Fruit fly (Drosophila melanogaster) whole organism, embryonic: ENCODE data around the gene ABCB7.

Experiments
- Ada2b ChIP-seq: fragments of 200-800 bp; sonication (Bioruptor generic); IDR thresholded peaks from 2 replicates; pipeline ENCODE4 v1.3.6; 2022; ENCODE audit warnings: missing biosample characterization, missing genetic modification characterization
- BEAF-32 ChIP-seq: fragments of 200-800 bp; sonication (Bioruptor generic); optimal IDR thresholded peaks from 3 replicates; lab custom pipeline; 2017; ENCODE audit warnings: missing biosample characterization, missing genetic modification characterization, mild to moderate bottlenecking, moderate library complexity, missing genetic modification reagents
- CG10274 ChIP-seq: fragments of 200-800 bp; sonication (Bioruptor generic); optimal IDR thresholded peaks from 3 replicates; lab custom pipeline; 2017; ENCODE audit warnings: missing biosample characterization, mild to moderate bottlenecking, missing genetic modification characterization
- CG12659 ChIP-seq: fragments of 200-800 bp; sonication (Bioruptor generic); optimal IDR thresholded peaks from 3 replicates; lab custom pipeline; 2017; ENCODE audit warnings: mild to moderate bottlenecking, missing biosample characterization, missing genetic modification reagents, missing genetic modification characterization
- CG13287 ChIP-seq: fragments of 200-800 bp; sonication (Bioruptor generic); IDR thresholded peaks from 2 replicates; pipeline ENCODE4 v1.3.6; 2022; ENCODE audit warnings: missing biosample characterization, missing genetic modification characterization; ENCODE audit not compliant: partially characterized antibody
- CG13296 ChIP-seq: fragments of 200-800 bp; sonication (Bioruptor generic); optimal IDR thresholded peaks from 3 replicates; lab custom pipeline; 2018; ENCODE audit warnings: missing biosample characterization, mild to moderate bottlenecking, missing genetic modification characterization
- CG13894 ChIP-seq: fragments of 200-800 bp; sonication (Bioruptor generic); optimal IDR thresholded peaks from 3 replicates; lab custom pipeline; 2018; ENCODE audit warnings: missing biosample characterization, mild to moderate bottlenecking, missing genetic modification characterization, moderate library complexity
- CG14860 ChIP-seq: fragments of 200-800 bp; sonication (Bioruptor generic); IDR thresholded peaks from 3 replicates; pipeline ENCODE4 v1.3.6; 2022; ENCODE audit warnings: missing biosample characterization, missing genetic modification characterization; ENCODE audit not compliant: partially characterized antibody
- CG14965 ChIP-seq: fragments of 200-800 bp; sonication (Bioruptor generic); optimal IDR thresholded peaks from 2 replicates; lab custom pipeline; 2016; ENCODE audit warnings: missing biosample characterization, missing genetic modification characterization, borderline replicate concordance
- CG15514 ChIP-seq: fragments of 200-800 bp; sonication (Bioruptor generic); optimal IDR thresholded peaks from 3 replicates; lab custom pipeline; 2017; ENCODE audit warnings: missing biosample characterization, missing genetic modification characterization, mild to moderate bottlenecking, moderate library complexity, missing genetic modification reagents
- CG17361 ChIP-seq: fragments of 200-800 bp; sonication (Bioruptor generic); IDR thresholded peaks from 3 replicates; pipeline ENCODE4 v1.3.6; 2022; ENCODE audit warnings: missing biosample characterization, missing genetic modification characterization
- CG17385 ChIP-seq: fragments of 200-800 bp; sonication (Bioruptor generic); optimal IDR thresholded peaks from 3 replicates; lab custom pipeline; 2018; ENCODE audit warnings: missing biosample characterization, mild to moderate bottlenecking, missing genetic modification characterization
- CG1792 ChIP-seq: fragments of 200-800 bp; sonication (Bioruptor generic); optimal IDR thresholded peaks from 2 replicates; lab custom pipeline; 2016; ENCODE audit warnings: missing biosample characterization, missing genetic modification characterization
- CG31388 ChIP-seq: fragments of 200-800 bp; sonication (Bioruptor generic); optimal IDR thresholded peaks from 2 replicates; lab custom pipeline; 2016; ENCODE audit warnings: missing biosample characterization, missing genetic modification characterization
- CG31441 ChIP-seq: fragments of 200-800 bp; sonication (Bioruptor generic); IDR thresholded peaks from 2 replicates; pipeline ENCODE4 v1.3.6; 2022; ENCODE audit warnings: missing biosample characterization, missing genetic modification characterization
- CG34224 ChIP-seq: fragments of 200-800 bp; sonication (Bioruptor generic); IDR thresholded peaks from 3 replicates; pipeline ENCODE4 v1.3.6; 2022; ENCODE audit warnings: missing biosample characterization, missing genetic modification characterization; ENCODE audit not compliant: partially characterized antibody
- CG4328 ChIP-seq: fragments of 200-800 bp; sonication (Bioruptor generic); optimal IDR thresholded peaks from 3 replicates; lab custom pipeline; 2017; ENCODE audit warnings: missing biosample characterization, missing genetic modification reagents, missing genetic modification characterization
- CG9215 ChIP-seq: fragments of 200-800 bp; sonication (Bioruptor generic); IDR thresholded peaks from 2 replicates; pipeline ENCODE4 v1.3.6; 2022; ENCODE audit warnings: missing biosample characterization, missing genetic modification characterization
- CG9609 ChIP-seq: fragments of 200-800 bp; sonication (Bioruptor generic); optimal IDR thresholded peaks from 3 replicates; lab custom pipeline; 2016; ENCODE audit warnings: missing biosample characterization, missing genetic modification characterization
- HLH3B ChIP-seq: fragments of 200-800 bp; sonication (Bioruptor generic); IDR thresholded peaks from 2 replicates; pipeline ENCODE4 v1.3.6; 2022; ENCODE audit warnings: missing biosample characterization, missing genetic modification characterization
- Lim3 ChIP-seq: fragments of 200-800 bp; sonication (Bioruptor generic); IDR thresholded peaks from 2 replicates; pipeline ENCODE4 v1.3.6; 2022; ENCODE audit warnings: missing biosample characterization, missing genetic modification characterization
- Myb ChIP-seq: fragments of 200-800 bp; sonication (Bioruptor generic); optimal IDR thresholded peaks from 2 replicates; lab custom pipeline; 2016; ENCODE audit warnings: missing biosample characterization, missing genetic modification characterization
- NC2β ChIP-seq: fragments of 200-800 bp; sonication (Bioruptor generic); optimal IDR thresholded peaks from 2 replicates; lab custom pipeline; 2016; ENCODE audit warnings: missing biosample characterization, missing genetic modification characterization
- Nf-YB ChIP-seq: fragments of 200-800 bp; sonication (Bioruptor generic); optimal IDR thresholded peaks from 3 replicates; lab custom pipeline; 2019; ENCODE audit warnings: missing biosample characterization, mild to moderate bottlenecking, missing genetic modification characterization, moderate library complexity
- Stat92E ChIP-seq, 3 experiments: fragments of >200 bp in 2 of 3; fragments of 200-800 bp in 1 of 3; sonication (Bioruptor generic) in 1 of 3; optimal IDR thresholded peaks; 2 replicates each; lab custom pipeline; 2017 to 2019; ENCODE audit warnings: missing biosample characterization in 3 of 3, missing genetic modification characterization in 3 of 3, mild to moderate bottlenecking in 1 of 3, moderate library complexity in 1 of 3
- ac ChIP-seq: fragments of 200-800 bp; sonication (Bioruptor generic); optimal IDR thresholded peaks from 3 replicates; lab custom pipeline; 2017; ENCODE audit warnings: missing biosample characterization, mild to moderate bottlenecking, missing genetic modification characterization
- amos ChIP-seq: fragments of 200-800 bp; sonication (Bioruptor generic); IDR thresholded peaks from 2 replicates; pipeline ENCODE4 v1.3.6; 2022; ENCODE audit warnings: missing biosample characterization, missing genetic modification characterization; ENCODE audit not compliant: partially characterized antibody
- cg ChIP-seq: fragments of 200-800 bp; sonication (Bioruptor generic); optimal IDR thresholded peaks from 3 replicates; lab custom pipeline; 2019; ENCODE audit warnings: missing biosample characterization, mild to moderate bottlenecking, missing genetic modification characterization, moderate library complexity
- chinmo ChIP-seq: fragments of 200-800 bp; sonication (Bioruptor generic); IDR thresholded peaks from 4 replicates; pipeline ENCODE4 v1.3.6; 2022; ENCODE audit warnings: missing biosample characterization, missing genetic modification characterization; ENCODE audit not compliant: partially characterized antibody
- chn ChIP-seq: fragments of 200-800 bp; sonication (Bioruptor generic); optimal IDR thresholded peaks from 2 replicates; lab custom pipeline; 2016; ENCODE audit warnings: missing biosample characterization, missing genetic modification characterization
- croc ChIP-seq: fragments of 200-800 bp; sonication (Bioruptor generic); conservative IDR thresholded peaks from 3 replicates; pipeline ENCODE4 v1.3.6; 2022; ENCODE audit warnings: missing biosample characterization, missing genetic modification characterization
- dimm ChIP-seq: fragments of 200-800 bp; sonication (Bioruptor generic); IDR thresholded peaks from 2 replicates; pipeline ENCODE4 v1.3.6; 2022; ENCODE audit warnings: missing biosample characterization, missing genetic modification characterization
- exex ChIP-seq: fragments of 200-800 bp; sonication (Bioruptor generic); optimal IDR thresholded peaks from 4 replicates; lab custom pipeline; 2018; ENCODE audit warnings: missing biosample characterization, mild to moderate bottlenecking, missing genetic modification characterization, moderate library complexity
- gro ChIP-seq: fragments of 200-800 bp; sonication (Bioruptor generic); optimal IDR thresholded peaks from 2 replicates; lab custom pipeline; 2016; ENCODE audit warnings: missing biosample characterization, missing genetic modification characterization
- gt ChIP-seq: fragments of 200-800 bp; sonication (Bioruptor generic); IDR thresholded peaks from 2 replicates; pipeline ENCODE4 v1.3.6; 2022; ENCODE audit warnings: missing biosample characterization, missing genetic modification characterization
- h ChIP-seq: fragments of >200 bp; optimal IDR thresholded peaks from 2 replicates; lab custom pipeline; 2017
- ind ChIP-seq: fragments of 200-800 bp; sonication (Bioruptor generic); optimal IDR thresholded peaks from 3 replicates; lab custom pipeline; 2016; ENCODE audit warnings: missing biosample characterization, missing genetic modification characterization
- insv ChIP-seq, 2 experiments: fragments of 200-800 bp; sonication (Bioruptor generic); optimal IDR thresholded peaks; 3 replicates each; lab custom pipeline; 2016 to 2018; ENCODE audit warnings: missing biosample characterization in 2 of 2, missing genetic modification characterization in 2 of 2
- inv ChIP-seq: fragments of 200-800 bp; sonication (Bioruptor generic); IDR thresholded peaks from 2 replicates; pipeline ENCODE4 v1.3.6; 2022; ENCODE audit warnings: missing biosample characterization, missing genetic modification characterization; ENCODE audit not compliant: partially characterized antibody
- kni ChIP-seq: fragments of 200-800 bp; sonication (Bioruptor generic); optimal IDR thresholded peaks from 3 replicates; lab custom pipeline; 2017; ENCODE audit warnings: mild to moderate bottlenecking, missing biosample characterization, missing genetic modification reagents, missing genetic modification characterization
- lmd ChIP-seq: fragments of 200-800 bp; sonication (Bioruptor generic); IDR thresholded peaks from 2 replicates; pipeline ENCODE4 v1.3.6; 2022; ENCODE audit warnings: missing biosample characterization, missing genetic modification characterization
- oc ChIP-seq: fragments of 200-800 bp; sonication (Bioruptor generic); optimal IDR thresholded peaks from 2 replicates; lab custom pipeline; 2018; ENCODE audit warnings: missing biosample characterization, mild to moderate bottlenecking, missing genetic modification characterization, moderate library complexity
- pnt ChIP-seq: fragments of 200-800 bp; sonication (Bioruptor generic); optimal IDR thresholded peaks from 3 replicates; lab custom pipeline; 2016; ENCODE audit warnings: missing biosample characterization, missing genetic modification characterization
- pros ChIP-seq: fragments of 200-800 bp; sonication (Bioruptor generic); optimal IDR thresholded peaks from 3 replicates; lab custom pipeline; 2019; ENCODE audit warnings: missing biosample characterization, mild to moderate bottlenecking, missing genetic modification characterization, moderate library complexity
- sc ChIP-seq, 3 experiments: fragments of >200 bp in 2 of 3; fragments of 200-800 bp in 1 of 3; sonication (Bioruptor generic) in 1 of 3; optimal IDR thresholded peaks; 2 replicates in 2 of 3; 3 replicates in 1 of 3; lab custom pipeline; 2017; ENCODE audit warnings: mild to moderate bottlenecking in 1 of 3, missing biosample characterization in 1 of 3, missing genetic modification characterization in 1 of 3, missing genetic modification reagents in 1 of 3
- sob ChIP-seq: fragments of 200-800 bp; sonication (Bioruptor generic); IDR thresholded peaks from 2 replicates; pipeline ENCODE4 v1.3.6; 2022; ENCODE audit warnings: missing biosample characterization, missing genetic modification characterization
- sqz ChIP-seq: fragments of 200-800 bp; sonication (Bioruptor generic); optimal IDR thresholded peaks from 3 replicates; lab custom pipeline; 2018; ENCODE audit warnings: missing biosample characterization, mild to moderate bottlenecking, missing genetic modification characterization
- stwl ChIP-seq: fragments of 200-800 bp; sonication (Bioruptor generic); optimal IDR thresholded peaks from 3 replicates; lab custom pipeline; 2018; ENCODE audit warnings: missing biosample characterization, mild to moderate bottlenecking, missing genetic modification characterization, moderate library complexity
- vvl ChIP-seq: fragments of 200-800 bp; sonication (Bioruptor generic); IDR thresholded peaks from 2 replicates; pipeline ENCODE4 v1.3.6; 2022; ENCODE audit warnings: missing biosample characterization, missing genetic modification characterization

The ABCB7 gene

DNA sequence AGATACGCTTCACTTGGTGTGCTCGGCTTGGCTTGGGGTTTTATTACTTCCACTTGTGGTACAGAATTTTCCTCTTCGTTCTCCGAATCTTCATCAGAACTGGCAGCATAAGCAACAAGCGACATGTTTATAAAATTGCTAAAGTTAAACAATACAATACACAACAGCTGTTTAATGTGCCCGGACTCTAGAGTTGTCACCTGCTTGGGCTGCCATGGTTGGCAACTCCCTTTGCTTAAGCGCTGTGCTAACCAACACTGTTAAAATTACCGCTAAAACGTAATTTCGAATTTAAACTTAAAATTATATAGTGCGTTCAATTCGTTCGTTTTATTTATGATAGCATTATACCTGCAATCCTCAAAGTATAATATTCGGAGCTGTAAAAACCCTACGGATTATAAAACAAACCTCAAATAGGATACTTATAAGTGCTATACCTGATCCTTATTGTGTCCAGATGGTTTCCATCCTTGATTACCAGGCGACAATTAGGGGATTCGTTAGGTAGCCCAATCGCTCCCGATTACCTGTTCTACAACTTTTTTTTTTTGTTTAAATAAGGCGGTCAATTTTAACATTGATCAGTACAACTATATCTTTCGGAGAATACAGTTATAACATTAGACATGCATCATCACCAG, 29.2 kb downstream of the ABCB7 start, which contains the start of the genes CG17249 and Bro (continued):
- no peak for TF ChIP-seq Nf-YB (GFP tag; lab: Kevin White, UChicago)
- peak; percentile 43 for TF ChIP-seq gro (GFP tag; lab: Kevin White, UChicago)
- no peak for TF ChIP-seq lmd (GFP tag; lab: Robert Waterston, UW)
- no peak for TF ChIP-seq sc (optimal IDR thresholded peaks at IDR 0.05; lab: Kevin White, UChicago)
- no peak for TF ChIP-seq sc (GFP tag; optimal IDR thresholded peaks at IDR 0.05; lab: Kevin White, UChicago)
- no peak for TF ChIP-seq h (lab: Kevin White, UChicago)
- TF ChIP-seq amos (GFP tag; lab: Robert Waterston, UW): peak; percentile 41; the same call in 1 of the 2 replicates
- no peak for TF ChIP-seq pnt (GFP tag; lab: Kevin White, UChicago)
- no peak for TF ChIP-seq CG10274 (GFP tag; lab: Kevin White, UChicago)
- TF ChIP-seq ind (GFP tag; lab: Kevin White, UChicago): no peak
- TF ChIP-seq exex (tag; lab: Kevin White, UChicago): no peak
- TF ChIP-seq CG13287 (GFP tag; lab: Robert Waterston, UW): peak; percentile 51
- no peak for TF ChIP-seq dimm (GFP tag; lab: Robert Waterston, UW)
- TF ChIP-seq CG15514 (GFP tag; lab: Kevin White, UChicago): peak; percentile 85
- TF ChIP-seq NC2β (GFP tag; lab: Kevin White, UChicago): peak; percentile 2
- TF ChIP-seq Stat92E (GFP tag; optimal IDR thresholded peaks at IDR 0.05; lab: Kevin White, UChicago): no peak
- no peak for TF ChIP-seq Lim3 (GFP tag; lab: Robert Waterston, UW)
- TF ChIP-seq stwl (tag; lab: Kevin White, UChicago): peak; percentile 42
- TF ChIP-seq inv (GFP tag; lab: Robert Waterston, UW): peak; percentile 29; the same call in 1 of the 2 replicates
- no peak for TF ChIP-seq CG14860 (GFP tag; lab: Robert Waterston, UW)
- TF ChIP-seq gt (GFP tag; lab: Robert Waterston, UW): no peak
- no peak for TF ChIP-seq cg
- TF ChIP-seq CG17361: no peak
- peak; percentile 72 for TF ChIP-seq vvl (GFP tag; lab: Robert Waterston, UW)
- no peak for TF ChIP-seq insv (GFP tag; optimal IDR thresholded peaks at IDR 0.05; lab: Kevin White, UChicago)
- TF ChIP-seq chn: peak; percentile 42
- no peak for TF ChIP-seq CG31441 (GFP tag; lab: Robert Waterston, UW)
- TF ChIP-seq oc (tag; lab: Kevin White, UChicago): no peak
- TF ChIP-seq kni (GFP tag; lab: Kevin White, UChicago): no peak
- peak; percentile 50 for TF ChIP-seq CG9609 (GFP tag; lab: Kevin White, UChicago)
- no peak for TF ChIP-seq CG13296 (GFP tag; lab: Kevin White, UChicago)
- no peak for TF ChIP-seq CG31388 (GFP tag; lab: Kevin White, UChicago)
- no peak for TF ChIP-seq CG34224 (GFP tag; lab: Robert Waterston, UW)
- no peak for TF ChIP-seq sob (GFP tag; lab: Robert Waterston, UW)
- no peak for TF ChIP-seq croc
- TF ChIP-seq CG9215 (GFP tag; lab: Robert Waterston, UW): no peak
- no peak for TF ChIP-seq CG13894 (tag; lab: Kevin White, UChicago)
- TF ChIP-seq Ada2b: no peak
- TF ChIP-seq Myb (GFP tag; lab: Kevin White, UChicago): peak; percentile 96
- peak; percentile 38 for TF ChIP-seq CG17385
- no peak for TF ChIP-seq CG4328 (GFP tag; lab: Kevin White, UChicago)
- TF ChIP-seq pros: no peak
- peak; percentile 5 for TF ChIP-seq CG1792
- TF ChIP-seq ac (GFP tag; lab: Kevin White, UChicago): no peak
- peak; percentile 53; the same call in 1 of the 4 replicates for TF ChIP-seq chinmo (GFP tag; lab: Robert Waterston, UW)
- TF ChIP-seq CG12659 (GFP tag; lab: Kevin White, UChicago): peak; percentile 40
- TF ChIP-seq HLH3B: no peak
- TF ChIP-seq sqz: no peak
- no peak for TF ChIP-seq CG14965
- TF ChIP-seq BEAF-32 (GFP tag; lab: Kevin White, UChicago): peak; percentile 39
